Worm (Caenorhabditis elegans): ENCODE measurements around the gene twk-48.

ce11 chrIII:9850877-9851276 lies 9.7 kb upstream of the twk-48 start:
- TF ChIP-seq him-1 (tag; optimal IDR thresholded peaks at IDR 0.05) = no peak
- no peak for TF ChIP-seq W03F9.2 (tag; optimal IDR thresholded peaks at IDR 0.05)
